Fruit fly (Drosophila melanogaster) whole organism, pupa: ENCODE data around the gene niki.

Source experiments
- CG10348 ChIP-seq: fragments of 200-800 bp; sonication (Bioruptor generic); IDR thresholded peaks from 2 replicates; pipeline ENCODE4 v1.3.6; 2022; ENCODE audit warnings: missing biosample characterization, missing genetic modification characterization
- CG12605 ChIP-seq: fragments of 200-800 bp; sonication (Bioruptor generic); IDR thresholded peaks from 2 replicates; pipeline ENCODE4 v1.3.6; 2022; ENCODE audit warnings: missing biosample characterization, missing genetic modification characterization
- CG13204 ChIP-seq: fragments of 200-800 bp; sonication (Bioruptor generic); optimal IDR thresholded peaks from 2 replicates; lab custom pipeline; 2018; ENCODE audit warnings: missing biosample characterization, mild to moderate bottlenecking, missing genetic modification characterization, moderate library complexity
- CG14655 ChIP-seq: fragments of 200-800 bp; sonication (Bioruptor generic); optimal IDR thresholded peaks from 3 replicates; lab custom pipeline; 2017; ENCODE audit warnings: mild to moderate bottlenecking, missing biosample characterization, missing genetic modification reagents, missing genetic modification characterization
- CG15710 ChIP-seq: fragments of 200-800 bp; sonication (Bioruptor generic); optimal IDR thresholded peaks from 2 replicates; lab custom pipeline; 2018; ENCODE audit warnings: missing biosample characterization, mild to moderate bottlenecking, missing genetic modification characterization, moderate library complexity
- CG17806 ChIP-seq: fragments of 200-800 bp; sonication (Bioruptor generic); optimal IDR thresholded peaks from 2 replicates; lab custom pipeline; 2018; ENCODE audit warnings: missing biosample characterization, mild to moderate bottlenecking, missing genetic modification characterization, moderate library complexity
- CG32121 ChIP-seq: fragments of 200-800 bp; sonication (Bioruptor generic); IDR thresholded peaks from 2 replicates; pipeline ENCODE4 v1.3.6; 2022; ENCODE audit warnings: missing biosample characterization, missing genetic modification characterization
- CG34367 ChIP-seq: fragments of 200-800 bp; sonication (Bioruptor generic); optimal IDR thresholded peaks from 2 replicates; lab custom pipeline; 2018; ENCODE audit warnings: missing biosample characterization, mild to moderate bottlenecking, missing genetic modification characterization
- CG4496 ChIP-seq: fragments of 200-800 bp; sonication (Bioruptor generic); IDR thresholded peaks from 3 replicates; pipeline ENCODE4 v1.3.6; 2022; ENCODE audit warnings: missing biosample characterization, missing genetic modification characterization
- CG8159 ChIP-seq: fragments of 200-800 bp; sonication (Bioruptor generic); optimal IDR thresholded peaks from 3 replicates; lab custom pipeline; 2018; ENCODE audit warnings: missing biosample characterization, mild to moderate bottlenecking, missing genetic modification characterization, moderate library complexity
- CG8301 ChIP-seq: fragments of 200-800 bp; sonication (Bioruptor generic); optimal IDR thresholded peaks from 2 replicates; lab custom pipeline; 2018; ENCODE audit warnings: missing biosample characterization, mild to moderate bottlenecking, missing genetic modification characterization
- CG9948 ChIP-seq: fragments of 200-800 bp; sonication (Bioruptor generic); optimal IDR thresholded peaks from 2 replicates; lab custom pipeline; 2018; ENCODE audit warnings: missing biosample characterization, mild to moderate bottlenecking, missing genetic modification characterization, moderate library complexity
- D1 ChIP-seq: fragments of 200-800 bp; sonication (Bioruptor generic); optimal IDR thresholded peaks from 2 replicates; lab custom pipeline; 2018; ENCODE audit warnings: missing biosample characterization, mild to moderate bottlenecking, missing genetic modification characterization, moderate library complexity
- EcR ChIP-seq: fragments of 200-800 bp; sonication (Bioruptor generic); optimal IDR thresholded peaks from 3 replicates; lab custom pipeline; 2019; ENCODE audit warnings: missing biosample characterization, missing genetic modification characterization, mild to moderate bottlenecking, moderate library complexity, missing genetic modification reagents
- Ets98B ChIP-seq: fragments of 200-800 bp; sonication (Bioruptor generic); IDR thresholded peaks from 2 replicates; pipeline ENCODE4 v1.3.6; 2022; ENCODE audit warnings: missing biosample characterization, missing genetic modification characterization
- Pif1A ChIP-seq: fragments of 200-800 bp; sonication (Bioruptor generic); optimal IDR thresholded peaks from 3 replicates; lab custom pipeline; 2016; ENCODE audit warnings: missing biosample characterization, missing genetic modification characterization
- Pif1B ChIP-seq: fragments of 200-800 bp; sonication (Bioruptor generic); optimal IDR thresholded peaks from 3 replicates; lab custom pipeline; 2016; ENCODE audit warnings: missing biosample characterization, missing genetic modification characterization
- Snoo ChIP-seq: fragments of 200-800 bp; sonication (Bioruptor generic); optimal IDR thresholded peaks from 3 replicates; lab custom pipeline; 2017; ENCODE audit warnings: missing biosample characterization, mild to moderate bottlenecking, missing genetic modification characterization, inconsistent platforms
- fd96Ca ChIP-seq: fragments of 200-800 bp; sonication (Bioruptor generic); IDR thresholded peaks from 3 replicates; pipeline ENCODE4 v1.3.6; 2022; ENCODE audit warnings: missing biosample characterization, missing genetic modification characterization
- gl ChIP-seq: fragments of 200-800 bp; sonication (Bioruptor generic); optimal IDR thresholded peaks from 2 replicates; lab custom pipeline; 2018; ENCODE audit warnings: missing biosample characterization, mild to moderate bottlenecking, missing genetic modification characterization
- rn ChIP-seq: fragments of 200-800 bp; sonication (Bioruptor generic); IDR thresholded peaks from 2 replicates; pipeline ENCODE4 v1.3.6; 2022; ENCODE audit warnings: missing biosample characterization, missing genetic modification characterization

niki gene

DNA sequence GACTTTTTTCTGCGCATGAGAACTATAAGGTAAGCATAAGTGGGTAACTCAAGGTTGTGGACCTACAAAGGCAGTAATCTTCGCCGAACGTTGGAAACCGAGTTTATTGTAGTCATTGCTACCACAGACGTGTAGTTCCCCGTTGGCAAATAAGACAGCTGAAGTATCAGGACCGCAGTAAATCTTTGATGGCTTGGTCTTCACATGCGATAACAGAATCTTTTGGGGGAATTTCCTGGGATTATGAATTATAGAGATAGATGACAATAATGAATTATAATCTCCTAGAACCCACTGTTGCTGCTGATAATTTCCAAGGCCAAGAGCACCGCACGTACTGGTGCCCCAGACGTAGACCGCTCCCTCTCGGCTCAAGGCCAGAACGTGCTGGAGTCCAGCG lies 2.4 kb downstream of the niki start:
- TF ChIP-seq D1 (no peak), fd96Ca (GFP tag; lab: Robert Waterston, UW) (no peak), CG14655 (no peak), CG17806 (tag; lab: Kevin White, UChicago) (no peak)
- TF ChIP-seq, all 21 proteins: peak for 0

DNA sequence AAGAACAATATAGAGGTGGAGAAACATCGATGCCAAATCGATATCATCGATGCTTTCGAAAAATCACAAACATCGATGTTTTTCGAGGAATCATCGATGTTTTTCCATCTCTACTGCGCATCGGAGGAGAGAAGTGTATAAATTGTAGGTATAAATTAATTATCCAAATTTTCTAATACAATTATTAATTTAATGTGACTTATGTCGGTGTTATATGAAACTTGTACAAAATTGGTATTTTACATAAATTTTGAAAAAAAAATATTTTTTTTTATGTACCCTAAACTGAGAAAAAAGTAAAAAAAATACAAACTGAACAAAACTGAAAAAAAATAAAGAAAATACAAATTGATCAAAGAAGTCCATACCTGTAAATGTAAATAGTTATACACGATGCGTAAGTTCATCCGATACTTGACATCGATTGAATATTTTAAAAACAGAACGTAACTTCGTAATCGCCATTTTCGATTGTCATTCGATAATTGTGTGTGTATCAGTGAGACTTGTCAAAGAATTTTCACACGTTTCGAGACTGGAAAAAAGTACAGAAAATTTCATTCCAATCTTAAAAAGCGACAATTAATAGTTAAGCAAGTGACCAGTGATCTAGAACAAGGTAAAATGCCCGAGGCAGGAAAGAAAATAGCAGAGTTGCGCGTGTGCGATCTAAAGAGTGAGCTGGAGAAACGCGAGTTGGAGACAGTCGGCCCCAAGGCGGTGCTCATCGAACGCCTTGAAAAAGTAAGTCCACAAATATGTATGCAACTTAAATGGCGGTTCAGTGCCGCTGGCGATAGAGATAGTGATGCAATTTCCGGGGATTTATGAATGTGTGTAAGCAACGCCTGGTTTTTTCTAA lies 8.2 kb downstream of the niki start, which contains the start of the genes CG5808 and Saf-B:
TSS of gene CG5808 (minus strand) at position 15 of the 862 bp plus-strand sequence.
TSS of gene Saf-B (plus strand) at position 472 of the 862 bp plus-strand sequence.
- no peak for TF ChIP-seq rn
- TF ChIP-seq CG32121 = 0 out of 2 replicates have a peak, but pooled peaks have one; percentile 21
- no peak for TF ChIP-seq Pif1A (GFP tag; lab: Kevin White, UChicago)
- no peak for TF ChIP-seq CG14655
- TF ChIP-seq Pif1B = no peak
- TF ChIP-seq EcR (GFP tag; lab: Kevin White, UChicago) = no peak

DNA sequence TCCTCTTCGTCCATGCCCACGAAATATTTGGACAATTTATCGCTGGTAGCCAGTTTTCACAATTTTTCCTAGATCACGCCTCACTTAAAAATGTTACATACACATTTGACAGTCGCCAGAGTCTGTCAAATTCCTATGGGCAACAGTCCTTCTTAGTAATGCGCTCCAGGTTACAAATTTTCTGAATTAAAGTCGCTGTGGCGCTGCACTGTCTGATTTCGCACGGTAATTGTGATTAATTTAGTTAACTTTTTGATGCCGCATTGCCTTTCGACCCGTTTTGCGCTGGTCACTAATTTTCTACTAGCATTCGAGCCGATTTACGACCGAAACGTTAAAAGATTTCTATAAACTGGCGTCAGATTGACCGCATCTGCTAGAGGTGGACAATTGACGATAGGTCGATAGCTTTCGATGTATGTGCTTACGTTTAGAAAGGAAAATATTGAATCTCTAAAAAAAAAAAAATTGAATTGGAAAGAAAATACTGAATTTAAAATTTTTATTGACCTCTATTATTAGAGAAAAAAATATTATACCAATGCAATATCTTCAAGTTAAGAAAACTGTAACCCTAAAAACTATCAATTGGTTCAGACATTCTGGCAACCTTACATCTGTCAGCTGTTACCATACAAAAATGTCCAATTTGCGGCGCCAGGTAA lies 11.7 kb downstream of the niki start, which contains the start of the genes lili and CG34150:
TSS of gene lili (minus strand) at position 376 of the 665 bp plus-strand sequence.
TSS of gene CG34150 (plus strand) at position 626 of the 665 bp plus-strand sequence.
- no peak for TF ChIP-seq CG14655
- TF ChIP-seq D1 = no peak
- TF ChIP-seq CG10348 (GFP tag; lab: Robert Waterston, UW) = no peak
- no peak for TF ChIP-seq CG13204
- TF ChIP-seq Ets98B (GFP tag; lab: Robert Waterston, UW) = peak; percentile 38; the same call in 1 of the 2 replicates
- TF ChIP-seq CG8301 (tag; lab: Kevin White, UChicago) = no peak
- no peak for TF ChIP-seq CG8159 (tag; lab: Kevin White, UChicago)
- TF ChIP-seq CG12605 (GFP tag; lab: Robert Waterston, UW) = peak; percentile 27
- TF ChIP-seq EcR (GFP tag; lab: Kevin White, UChicago) = peak; percentile 22
- no peak for TF ChIP-seq fd96Ca (GFP tag; lab: Robert Waterston, UW)
- TF ChIP-seq Pif1B = no peak
- TF ChIP-seq CG9948 (tag; lab: Kevin White, UChicago) = peak; percentile 38
- TF ChIP-seq CG32121 = peak; percentile 28; the same call in 1 of the 2 replicates
- TF ChIP-seq CG4496 (GFP tag; lab: Robert Waterston, UW) = peak; percentile 79
- no peak for TF ChIP-seq Pif1A (GFP tag; lab: Kevin White, UChicago)
- TF ChIP-seq CG15710 (tag; lab: Kevin White, UChicago) = peak; percentile 60
- peak; percentile 39 for TF ChIP-seq CG17806 (tag; lab: Kevin White, UChicago)
- no peak for TF ChIP-seq rn
- TF ChIP-seq CG34367 (tag; lab: Kevin White, UChicago) = no peak
- peak; percentile 31 for TF ChIP-seq Snoo
- TF ChIP-seq gl (tag; lab: Kevin White, UChicago) = no peak

DNA sequence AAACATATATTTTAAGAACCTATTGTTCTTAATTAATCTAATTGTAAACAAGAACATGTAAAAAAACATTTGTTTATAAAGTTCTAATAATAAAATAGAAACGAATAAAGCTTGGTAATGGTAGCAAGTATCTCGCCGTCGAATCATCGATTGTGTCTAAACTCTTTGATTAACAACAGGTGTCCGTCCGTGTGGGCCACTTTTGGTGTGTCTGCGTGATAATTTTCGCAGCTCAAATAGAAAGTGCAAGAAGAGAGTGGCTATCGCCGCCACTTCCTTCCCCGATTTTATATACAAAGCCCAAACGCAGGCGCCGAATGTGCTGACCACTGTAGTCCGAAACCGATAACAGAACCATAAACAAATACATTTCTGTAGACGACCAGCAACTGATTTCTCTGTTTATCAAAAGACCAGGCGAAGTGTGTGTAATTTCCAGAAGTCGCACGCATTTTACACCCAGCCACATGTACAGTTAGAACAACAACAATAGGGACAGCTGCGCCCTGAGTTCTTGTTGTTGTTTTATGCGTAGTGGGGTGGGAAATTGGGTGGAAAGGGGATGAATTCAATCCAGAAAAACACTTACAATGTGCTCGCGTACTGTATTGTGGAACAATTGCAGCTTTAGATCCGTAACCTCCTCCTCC lies 12.3 kb downstream of the niki start:
- TF ChIP-seq Snoo (no peak), CG12605 (GFP tag; lab: Robert Waterston, UW) (peak; percentile 64), CG13204 (no peak), CG34367 (tag; lab: Kevin White, UChicago) (no peak), CG9948 (tag; lab: Kevin White, UChicago) (no peak)

DNA sequence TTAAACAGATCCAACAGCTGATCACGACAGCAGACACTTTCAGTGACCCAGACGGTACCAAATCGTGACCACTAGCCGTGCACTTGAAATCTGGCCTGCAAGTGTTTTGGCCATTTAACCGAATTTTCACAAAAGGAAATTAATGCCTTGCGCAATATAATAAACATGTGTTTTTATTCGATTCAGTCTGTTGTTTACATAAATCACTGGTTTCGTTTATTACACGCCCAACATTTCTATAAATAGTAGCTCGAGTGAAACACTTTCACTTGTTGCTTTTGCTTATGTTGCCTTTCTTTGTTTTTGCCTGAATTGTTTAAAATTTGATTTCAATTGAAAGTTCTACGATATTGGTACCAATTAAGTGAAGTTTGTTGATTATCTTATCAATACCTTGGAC lies 13.1 kb downstream of the niki start:
- TF ChIP-seq Ets98B (GFP tag; lab: Robert Waterston, UW) (no peak), CG10348 (GFP tag; lab: Robert Waterston, UW) (no peak), CG12605 (GFP tag; lab: Robert Waterston, UW) (no peak), Snoo (no peak), CG9948 (tag; lab: Kevin White, UChicago) (no peak), D1 (no peak), rn (no peak), CG13204 (no peak)

DNA sequence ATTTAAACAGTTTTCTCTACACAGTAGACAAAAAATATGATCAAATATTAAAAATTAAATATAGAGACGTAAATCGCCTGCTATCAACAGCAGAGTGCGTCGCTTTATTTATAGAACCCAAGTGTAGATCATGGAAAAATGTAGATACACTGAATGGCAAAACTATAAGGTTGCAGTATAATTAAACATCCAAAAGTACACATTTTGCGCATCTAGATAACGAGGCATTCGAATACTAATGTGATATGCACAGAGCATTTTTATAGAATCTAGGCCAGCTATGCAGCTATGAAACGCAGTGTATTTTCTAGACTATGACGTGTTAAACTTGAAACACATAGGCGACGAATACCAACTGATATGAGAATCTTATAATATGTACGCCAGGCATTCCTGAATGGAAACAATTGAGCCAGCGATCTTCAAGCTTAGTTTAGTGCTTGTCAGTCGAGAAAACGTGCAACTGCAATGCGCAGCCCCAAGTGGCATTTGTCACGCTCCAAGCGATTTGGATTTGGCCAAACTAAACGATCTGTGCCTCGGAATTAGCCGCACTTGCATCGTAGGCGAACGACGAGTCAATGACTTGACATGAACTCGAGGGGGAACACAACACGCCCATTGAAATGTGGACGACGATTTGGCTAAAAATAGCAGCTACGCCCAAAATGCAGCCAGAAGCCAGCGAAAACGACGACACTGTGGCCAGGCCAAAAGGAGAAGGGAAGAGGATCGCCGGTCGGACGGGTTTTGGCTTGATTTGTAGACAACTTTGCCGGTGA lies 14.4 kb downstream of the niki start:
- peak; percentile 94 for TF ChIP-seq CG12605 (GFP tag; lab: Robert Waterston, UW)
- TF ChIP-seq CG8301 (tag; lab: Kevin White, UChicago) = peak; percentile 95
- no peak for TF ChIP-seq CG13204
- peak; percentile 93 for TF ChIP-seq Pif1A (GFP tag; lab: Kevin White, UChicago)
- peak; percentile 98 for TF ChIP-seq fd96Ca (GFP tag; lab: Robert Waterston, UW)
- TF ChIP-seq gl (tag; lab: Kevin White, UChicago) = peak; percentile 85
- peak; percentile 88 for TF ChIP-seq CG8159 (tag; lab: Kevin White, UChicago)
- TF ChIP-seq CG4496 (GFP tag; lab: Robert Waterston, UW) = peak; percentile 98
- peak; percentile 93 for TF ChIP-seq Pif1B
- peak; percentile 93 for TF ChIP-seq CG32121
- TF ChIP-seq CG10348 (GFP tag; lab: Robert Waterston, UW) = peak; percentile 85
- TF ChIP-seq EcR (GFP tag; lab: Kevin White, UChicago) = peak; percentile 95
- TF ChIP-seq CG15710 (tag; lab: Kevin White, UChicago) = peak; percentile 90
- TF ChIP-seq CG17806 (tag; lab: Kevin White, UChicago) = peak; percentile 92
- peak; percentile 92 for TF ChIP-seq CG34367 (tag; lab: Kevin White, UChicago)
- TF ChIP-seq Snoo = peak; percentile 69
- TF ChIP-seq Ets98B (GFP tag; lab: Robert Waterston, UW) = peak; percentile 97
- peak; percentile 88 for TF ChIP-seq CG9948 (tag; lab: Kevin White, UChicago)
- peak; percentile 89 for TF ChIP-seq rn
- TF ChIP-seq CG14655 = peak; percentile 96
- no peak for TF ChIP-seq D1
